Fruit fly (Drosophila melanogaster): ENCODE data around the gene Indy-2.

The Indy-2 gene

DNA sequence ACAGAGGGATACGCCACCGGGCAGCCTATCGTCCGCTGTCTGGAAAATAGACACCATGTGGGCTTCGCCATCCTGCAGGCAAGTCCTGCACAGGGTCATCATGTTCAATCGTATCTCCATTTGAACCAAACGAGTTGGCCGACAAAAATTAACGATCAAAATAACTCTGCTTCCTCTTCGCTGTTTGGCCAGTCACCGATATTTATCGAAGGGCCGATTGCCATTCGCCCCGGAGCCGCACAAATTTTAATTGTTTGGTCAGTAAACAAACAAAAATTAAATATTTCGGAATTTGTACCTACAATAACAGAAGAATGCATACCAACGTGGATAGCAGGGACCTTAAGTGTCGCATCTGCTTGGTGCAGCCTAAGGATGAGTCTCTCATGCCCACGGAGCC is 14.7 kb upstream of the Indy-2 start, which contains the start of the genes CG4424 and CG4854:
TSS of gene CG4424 (minus strand) at position 200 of the 400 bp plus-strand sequence.
TSS of gene CG4854 (plus strand) at position 218 of the 400 bp plus-strand sequence.
- TF ChIP-seq CTCF (optimal IDR thresholded peaks at IDR 0.05) (no peak), CG8478 (optimal IDR thresholded peaks at IDR 0.05) (no peak)

DNA sequence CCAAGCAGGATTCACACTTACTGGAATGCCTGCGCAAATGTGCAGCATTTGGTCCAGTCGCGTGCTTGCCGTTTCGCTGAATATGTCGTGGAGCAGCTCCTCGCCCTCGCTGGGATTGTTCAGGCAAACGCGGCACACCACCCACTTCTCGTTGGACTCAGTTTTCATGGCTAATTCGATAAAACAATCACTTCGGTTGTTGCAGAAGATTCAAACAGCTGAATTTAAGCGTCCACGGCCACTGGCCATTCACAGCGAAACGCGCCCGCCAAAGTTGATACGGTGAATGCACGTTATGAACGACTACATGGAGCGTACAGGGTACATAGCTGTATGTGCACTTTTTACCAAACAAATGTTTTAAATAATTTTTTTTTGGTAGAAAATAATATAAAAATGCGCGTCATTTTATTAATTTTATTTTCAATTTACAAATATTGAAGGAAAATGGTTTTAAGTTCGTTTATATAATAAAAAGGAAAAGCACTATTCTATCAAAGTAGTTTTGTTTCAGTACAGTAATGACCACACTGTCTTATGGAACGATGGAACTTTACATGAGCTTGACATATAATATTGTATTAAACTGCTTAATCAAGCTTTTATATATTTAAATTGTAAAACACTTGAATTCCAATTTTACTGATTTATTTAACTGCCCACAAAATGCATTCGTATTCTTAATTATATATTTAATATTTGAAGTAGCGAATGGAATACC is 11.4 kb upstream of the Indy-2 start, which contains the start of gene trem:
TSS of gene trem (minus strand) at position 267 of the 721 bp plus-strand sequence.
- TF ChIP-seq CG8478 (optimal IDR thresholded peaks at IDR 0.05) = no peak
- no peak for TF ChIP-seq CTCF (optimal IDR thresholded peaks at IDR 0.05)

DNA sequence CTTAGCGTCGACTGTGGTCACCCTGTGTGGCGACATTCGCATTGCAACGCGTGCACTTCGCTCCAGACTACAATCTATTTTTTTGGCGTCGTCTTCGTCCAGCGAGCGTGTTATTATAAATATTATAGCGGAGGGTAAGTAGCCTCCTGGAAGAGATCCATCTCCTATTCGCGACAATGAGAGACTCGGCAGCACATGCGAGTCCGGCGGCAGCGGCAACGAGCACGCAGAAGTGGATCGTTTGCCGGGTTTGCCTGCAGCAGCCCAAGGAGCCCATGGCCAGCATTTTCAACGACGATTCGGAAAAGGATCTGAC is 10.8 kb upstream of the Indy-2 start, which contains the start of gene idc:
TSS of gene idc (plus strand) at position 60 of the 316 bp plus-strand sequence.
- no peak for TF ChIP-seq CTCF (optimal IDR thresholded peaks at IDR 0.05)
- TF ChIP-seq CG8478 (optimal IDR thresholded peaks at IDR 0.05) = no peak

DNA sequence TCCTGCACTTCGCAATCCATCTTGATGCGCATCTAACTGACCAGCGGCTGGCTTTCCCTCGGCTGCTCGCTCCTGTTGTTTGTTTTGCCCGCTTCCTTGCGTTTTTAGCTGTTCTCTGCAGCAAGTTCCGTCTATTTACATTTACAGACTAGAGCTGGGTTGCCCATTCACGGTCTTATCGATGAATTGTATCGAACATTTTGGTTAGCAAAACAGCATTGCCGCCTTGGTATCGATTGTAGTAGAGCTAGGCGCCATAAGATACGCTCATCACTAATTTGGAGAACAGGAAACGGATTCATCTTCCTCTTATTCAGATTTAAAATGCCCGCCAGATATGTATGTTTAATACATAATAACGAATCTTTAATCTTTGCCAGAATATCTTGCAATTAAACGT is 6.7 kb upstream of the Indy-2 start, which contains the start of gene Regnase-1:
TSS of gene Regnase-1 (minus strand) at position 170 of the 400 bp plus-strand sequence.
- TF ChIP-seq CTCF (optimal IDR thresholded peaks at IDR 0.05) (no peak), CG8478 (optimal IDR thresholded peaks at IDR 0.05) (no peak)

DNA sequence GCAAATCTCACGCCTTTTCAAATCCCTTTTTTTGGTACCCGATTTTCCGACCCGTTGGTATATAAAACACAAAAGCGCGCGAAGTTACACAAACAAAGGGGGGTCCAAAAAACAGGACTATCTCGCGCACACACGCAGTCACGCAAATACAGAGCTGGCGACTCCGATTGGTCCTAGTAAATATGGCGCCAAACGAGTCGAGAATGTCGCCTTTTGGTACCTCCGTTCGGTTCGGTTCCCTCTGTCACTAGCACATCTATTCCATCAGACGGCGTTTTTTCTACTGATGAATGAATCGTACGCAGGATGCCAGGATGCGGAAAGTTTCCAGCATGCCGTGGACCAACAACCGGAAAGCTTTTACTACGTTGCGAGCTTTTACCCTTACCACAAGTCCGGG is 13.3 kb downstream of the Indy-2 start, which contains the start of gene CG17193:
TSS of gene CG17193 (minus strand) at position 289 of the 400 bp plus-strand sequence.
- no peak for TF ChIP-seq CG8478 (optimal IDR thresholded peaks at IDR 0.05)
- TF ChIP-seq CTCF (optimal IDR thresholded peaks at IDR 0.05) = no peak

DNA sequence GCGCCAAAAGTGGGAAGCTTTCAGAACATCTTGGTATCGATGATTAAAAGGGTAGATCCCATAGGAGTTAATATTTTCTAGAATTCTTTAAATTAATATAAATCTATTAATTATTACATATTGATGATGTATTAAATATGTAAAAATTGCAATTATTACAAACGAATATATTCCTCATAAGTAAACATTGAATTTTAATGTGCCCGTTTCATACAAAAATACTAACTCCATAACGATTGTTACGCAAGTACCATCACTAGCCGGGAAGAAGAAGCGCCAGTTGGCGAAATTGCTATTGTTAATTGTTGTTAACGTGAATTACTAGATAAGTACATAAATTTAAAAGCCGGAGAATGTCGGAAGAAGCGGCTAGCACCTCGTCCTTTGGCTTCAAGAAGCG is 14.9 kb downstream of the Indy-2 start, which contains the start of gene mdlc:
TSS of gene mdlc (plus strand) at position 248 of the 400 bp plus-strand sequence.
- TF ChIP-seq CTCF (optimal IDR thresholded peaks at IDR 0.05) (peak in 1 of 2 experiments; percentile 14), CG8478 (optimal IDR thresholded peaks at IDR 0.05) (no peak)

DNA sequence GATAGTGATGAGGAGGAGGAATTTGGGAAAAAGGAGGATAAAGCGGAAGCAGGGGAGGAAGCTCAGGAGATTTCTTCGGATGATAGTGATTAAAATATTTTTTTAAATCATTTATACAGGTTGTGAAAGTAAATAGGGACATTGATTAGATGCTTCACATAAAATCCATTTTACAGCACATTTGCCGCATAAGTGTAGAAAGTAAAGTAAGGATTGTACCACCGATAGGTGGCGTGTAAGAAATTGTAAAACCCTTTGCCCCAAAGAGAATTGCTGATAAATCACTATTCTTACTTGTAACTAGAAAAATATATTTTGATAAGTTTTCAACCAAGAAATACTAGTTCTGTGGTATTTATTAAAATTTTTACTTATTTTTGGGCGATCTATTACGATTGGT is 16.4 kb downstream of the Indy-2 start:
- peak; percentile 76 to 88 for TF ChIP-seq CTCF (optimal IDR thresholded peaks at IDR 0.05)
- TF ChIP-seq CG8478 (optimal IDR thresholded peaks at IDR 0.05) = no peak

DNA sequence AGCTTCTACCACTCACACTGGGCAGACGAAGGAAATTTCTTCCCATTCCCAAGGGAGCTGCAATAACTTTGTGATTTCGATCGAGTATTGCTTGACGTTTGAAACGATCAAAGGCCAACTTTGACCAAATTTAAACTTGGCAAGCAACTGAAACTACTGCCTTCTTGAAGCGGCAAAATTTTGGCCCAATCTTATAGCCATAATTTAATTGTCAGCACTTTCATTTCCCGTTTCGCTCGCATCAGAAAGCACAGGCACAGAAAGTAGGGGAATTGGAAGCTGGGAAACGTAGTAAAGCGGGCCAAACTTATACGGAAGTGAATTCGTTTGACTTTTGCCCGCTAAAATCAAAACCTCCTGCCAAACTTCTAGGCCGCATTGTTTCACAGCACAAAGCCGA is 17.1 kb downstream of the Indy-2 start, which contains the start of gene CG4390:
TSS of gene CG4390 (minus strand) at position 101 of the 400 bp plus-strand sequence.
- TF ChIP-seq CG8478 (optimal IDR thresholded peaks at IDR 0.05) = no peak
- no peak for TF ChIP-seq CTCF (optimal IDR thresholded peaks at IDR 0.05)

DNA sequence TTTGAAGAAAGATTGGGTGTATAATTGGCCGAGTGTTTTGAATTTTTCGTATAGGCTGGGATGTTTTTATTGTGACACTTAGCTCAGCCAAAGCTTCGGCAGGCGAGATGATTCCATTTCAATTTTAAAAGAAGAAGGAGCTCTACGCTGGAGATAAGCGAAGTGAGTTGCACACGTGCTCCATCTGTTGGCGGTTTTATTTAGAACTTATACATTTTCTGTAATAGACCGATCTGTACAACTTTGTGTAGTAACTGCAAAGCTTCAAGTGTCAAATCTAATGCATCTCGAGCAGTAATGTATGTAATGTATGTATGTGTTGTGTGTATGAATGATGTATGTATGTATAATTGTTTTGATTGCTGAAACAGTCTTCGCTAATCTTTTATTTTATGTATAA is 23.9 kb downstream of the Indy-2 start:
- TF ChIP-seq CTCF (optimal IDR thresholded peaks at IDR 0.05) (peak; percentile 56), CG8478 (optimal IDR thresholded peaks at IDR 0.05) (no peak)

DNA sequence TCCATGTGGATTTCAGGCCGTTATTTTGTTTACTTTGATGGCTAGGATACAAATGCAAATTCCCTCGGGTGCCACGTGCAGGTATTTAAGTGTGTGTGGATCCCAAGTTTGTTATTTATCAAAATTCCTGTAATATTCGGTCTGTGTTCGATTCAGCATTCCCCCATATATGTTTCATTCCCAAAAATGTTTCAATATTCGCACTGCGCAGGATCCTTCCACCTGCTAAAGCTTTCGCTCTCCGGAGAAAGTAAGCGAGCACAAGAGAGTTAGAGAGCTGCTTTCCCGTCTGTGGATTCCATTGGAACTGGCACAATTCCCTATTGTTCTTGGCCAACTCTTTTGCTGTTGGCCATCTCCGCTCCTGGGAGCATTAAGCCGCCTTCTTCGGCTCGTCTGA is 37.6 kb downstream of the Indy-2 start:
- TF ChIP-seq CG8478 (optimal IDR thresholded peaks at IDR 0.05) = no peak
- TF ChIP-seq CTCF (optimal IDR thresholded peaks at IDR 0.05) = no peak

DNA sequence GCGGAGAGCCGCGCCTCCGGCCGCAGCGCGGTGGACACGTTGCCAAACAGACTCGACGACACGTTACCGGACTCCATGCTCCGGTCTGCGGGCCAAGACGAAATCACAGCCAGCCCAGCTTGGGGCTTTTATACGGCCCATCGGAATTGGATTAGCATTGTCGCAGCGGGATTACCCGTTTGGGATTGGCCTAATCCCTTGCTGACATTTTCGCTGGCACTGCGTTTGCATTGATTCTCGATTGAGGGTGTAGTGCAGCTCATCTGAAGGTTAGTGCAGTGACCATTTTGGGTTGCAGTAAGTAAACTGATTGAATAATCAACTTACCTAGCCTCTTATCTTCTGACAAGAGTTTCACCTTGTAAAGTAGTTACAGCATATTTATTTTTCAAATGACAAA is 39.8 kb downstream of the Indy-2 start, which contains the start of gene Rh3:
TSS of gene Rh3 (minus strand) at position 101 of the 400 bp plus-strand sequence.
- TF ChIP-seq CG8478 (optimal IDR thresholded peaks at IDR 0.05) = no peak
- no peak for TF ChIP-seq CTCF (optimal IDR thresholded peaks at IDR 0.05)
